Fruit fly (Drosophila melanogaster): Measurements from ENCODE around the gene CG11426.

DNA sequence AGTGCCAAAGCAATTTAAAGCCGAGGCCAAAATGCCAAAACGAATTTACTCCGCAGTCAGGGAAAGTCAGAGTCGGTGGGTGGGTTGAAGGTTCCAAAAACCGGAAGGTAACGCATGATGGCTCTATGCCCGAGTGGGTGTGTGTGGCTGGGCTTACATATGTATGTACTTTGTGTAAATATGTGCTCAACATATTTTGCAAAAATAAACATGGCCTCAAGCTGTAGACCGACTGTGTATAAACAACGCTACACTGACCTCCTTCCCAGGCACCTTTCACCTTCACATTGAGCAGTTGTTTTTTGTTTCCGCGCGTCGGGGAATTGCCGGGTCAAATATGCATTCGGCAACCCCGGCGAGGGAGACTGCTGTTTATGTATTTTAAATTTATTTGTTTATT is 49.7 kb downstream of the CG11426 start:
- TF ChIP-seq CTCF (optimal IDR thresholded peaks at IDR 0.05) (no peak), CG8478 (optimal IDR thresholded peaks at IDR 0.05) (no peak)
